Fruit fly (Drosophila melanogaster): ENCODE measurements around the gene OtopLc.

The OtopLc gene

dm6 chrX:5695958-5696357, 33.3 kb upstream of the OtopLc start:
- TF ChIP-seq CG7101 (tag; optimal IDR thresholded peaks at IDR 0.05) (no peak), Clk (GFP tag; optimal IDR thresholded peaks at IDR 0.05) (no peak), cic (GFP tag; optimal IDR thresholded peaks at IDR 0.05) (no peak), cnc (optimal IDR thresholded peaks at IDR 0.05) (no peak), Mnt (GFP tag; optimal IDR thresholded peaks at IDR 0.05) (no peak), CG1620 (GFP tag; optimal IDR thresholded peaks at IDR 0.05) (no peak), Hr96 (GFP tag; optimal IDR thresholded peaks at IDR 0.05) (no peak), CG12768 (GFP tag; optimal IDR thresholded peaks at IDR 0.05) (no peak), pad (GFP tag; optimal IDR thresholded peaks at IDR 0.05) (no peak), bab1 (GFP tag; optimal IDR thresholded peaks at IDR 0.05) (no peak), ovo (GFP tag; optimal IDR thresholded peaks at IDR 0.05) (no peak), Crg-1 (GFP tag; optimal IDR thresholded peaks at IDR 0.05) (no peak), kay (GFP tag; ENCODE audit: borderline replicate concordance) (no peak), toe (GFP tag; optimal IDR thresholded peaks at IDR 0.05) (no peak), tj (GFP tag; optimal IDR thresholded peaks at IDR 0.05) (no peak), CG5204 (GFP tag; optimal IDR thresholded peaks at IDR 0.05) (no peak), CG11617 (GFP tag; optimal IDR thresholded peaks at IDR 0.05) (no peak), CG7045 (GFP tag; optimal IDR thresholded peaks at IDR 0.05) (no peak)

dm6 chrX:5695035-5695434, 32.4 kb upstream of the OtopLc start, which contains the start of gene CG3149:
TSS of gene CG3149 (minus strand) at chrX:5695205.
- no peak for TF ChIP-seq kay (GFP tag; ENCODE audit: borderline replicate concordance)
- peak; percentile 32 for TF ChIP-seq bab1 (GFP tag; optimal IDR thresholded peaks at IDR 0.05)
- TF ChIP-seq Mnt (GFP tag; optimal IDR thresholded peaks at IDR 0.05): no peak

- TF ChIP-seq ovo (GFP tag; optimal IDR thresholded peaks at IDR 0.05) (no peak), CG7101 (tag; optimal IDR thresholded peaks at IDR 0.05) (no peak), CG12768 (GFP tag; optimal IDR thresholded peaks at IDR 0.05) (no peak), bab1 (GFP tag; optimal IDR thresholded peaks at IDR 0.05) (peak; percentile 22), Mnt (GFP tag; optimal IDR thresholded peaks at IDR 0.05) (peak; percentile 13)
These were observed 28.2 kb upstream of the OtopLc start for dm6 chrX:5690651-5691379.

dm6 chrX:5690216-5690523, 27.5 kb upstream of the OtopLc start:
- no peak for TF ChIP-seq cnc (optimal IDR thresholded peaks at IDR 0.05)
- no peak for TF ChIP-seq bab1 (GFP tag; optimal IDR thresholded peaks at IDR 0.05)
- no peak for TF ChIP-seq toe (GFP tag; optimal IDR thresholded peaks at IDR 0.05)
- no peak for TF ChIP-seq tj (GFP tag; optimal IDR thresholded peaks at IDR 0.05)
- no peak for TF ChIP-seq CG7045 (GFP tag; optimal IDR thresholded peaks at IDR 0.05)

- TF ChIP-seq CG11617 (GFP tag; optimal IDR thresholded peaks at IDR 0.05): peak; percentile 37
- TF ChIP-seq bab1 (GFP tag; optimal IDR thresholded peaks at IDR 0.05): peak; percentile 25
- no peak for TF ChIP-seq tj (GFP tag; optimal IDR thresholded peaks at IDR 0.05)
- TF ChIP-seq pad (GFP tag; optimal IDR thresholded peaks at IDR 0.05): peak; percentile 29
- TF ChIP-seq Hr96 (GFP tag; optimal IDR thresholded peaks at IDR 0.05): no peak
- peak; percentile 9 for TF ChIP-seq Crg-1 (GFP tag; optimal IDR thresholded peaks at IDR 0.05)
- TF ChIP-seq CG12768 (GFP tag; optimal IDR thresholded peaks at IDR 0.05): no peak
- no peak for TF ChIP-seq Mnt (GFP tag; optimal IDR thresholded peaks at IDR 0.05)
- no peak for TF ChIP-seq CG5204 (GFP tag; optimal IDR thresholded peaks at IDR 0.05)
- peak; percentile 62 for TF ChIP-seq toe (GFP tag; optimal IDR thresholded peaks at IDR 0.05)
- no peak for TF ChIP-seq kay (GFP tag; ENCODE audit: borderline replicate concordance)
- peak; percentile 42 for TF ChIP-seq CG7101 (tag; optimal IDR thresholded peaks at IDR 0.05)
- TF ChIP-seq ovo (GFP tag; optimal IDR thresholded peaks at IDR 0.05): no peak
- peak; percentile 54 for TF ChIP-seq CG14711 (tag; optimal IDR thresholded peaks at IDR 0.05)
- TF ChIP-seq CG7045 (GFP tag; optimal IDR thresholded peaks at IDR 0.05): no peak
- no peak for TF ChIP-seq CG33017 (tag; optimal IDR thresholded peaks at IDR 0.05)
- TF ChIP-seq CG1620 (GFP tag; optimal IDR thresholded peaks at IDR 0.05): peak; percentile 42
These were observed 27.0 kb upstream of the OtopLc start, which contains the start of the genes PGAP1 and cv for dm6 chrX:5689417-5690215. TSS of gene PGAP1 (minus strand) at chrX:5689473. TSS of gene cv (plus strand) at chrX:5690002.

dm6 chrX:5682940-5683339, 20.3 kb upstream of the OtopLc start, which contains the start of gene CG42449:
TSS of gene CG42449 (plus strand) at chrX:5683240.
- TF ChIP-seq kay (GFP tag; ENCODE audit: borderline replicate concordance) (no peak), tj (GFP tag; optimal IDR thresholded peaks at IDR 0.05) (no peak), CG11617 (GFP tag; optimal IDR thresholded peaks at IDR 0.05) (no peak), CG5204 (GFP tag; optimal IDR thresholded peaks at IDR 0.05) (no peak), ovo (GFP tag; optimal IDR thresholded peaks at IDR 0.05) (no peak), CG7045 (GFP tag; optimal IDR thresholded peaks at IDR 0.05) (no peak), cnc (optimal IDR thresholded peaks at IDR 0.05) (no peak), bab1 (GFP tag; optimal IDR thresholded peaks at IDR 0.05) (no peak), CG33017 (tag; optimal IDR thresholded peaks at IDR 0.05) (no peak), CG7101 (tag; optimal IDR thresholded peaks at IDR 0.05) (no peak)
